Fruit fly (Drosophila melanogaster) whole organism, adult: ENCODE data around the gene Nhe3.

ENCODE experiments used
- CG12768 ChIP-seq: fragments of 200-800 bp; sonication (Bioruptor generic); optimal IDR thresholded peaks from 2 replicates; lab custom pipeline; 2017; ENCODE audit warnings: missing biosample characterization, missing genetic modification characterization, mild to moderate bottlenecking, moderate library complexity, missing genetic modification reagents
- CG14711 ChIP-seq: fragments of 200-800 bp; sonication (Bioruptor generic); optimal IDR thresholded peaks from 2 replicates; lab custom pipeline; 2018; ENCODE audit warnings: missing biosample characterization, mild to moderate bottlenecking, missing genetic modification characterization, moderate library complexity
- CG1620 ChIP-seq: fragments of 200-800 bp; sonication (Bioruptor generic); optimal IDR thresholded peaks from 2 replicates; lab custom pipeline; 2016; ENCODE audit warnings: missing biosample characterization, missing genetic modification characterization
- CG5204 ChIP-seq: fragments of 200-800 bp; sonication (Bioruptor generic); optimal IDR thresholded peaks from 2 replicates; lab custom pipeline; 2016; ENCODE audit warnings: missing biosample characterization, missing genetic modification characterization
- Clk ChIP-seq: fragments of 200-800 bp; sonication (Bioruptor generic); optimal IDR thresholded peaks from 2 replicates; lab custom pipeline; 2017; ENCODE audit warnings: missing biosample characterization, missing genetic modification characterization
- Hr96 ChIP-seq: fragments of 200-800 bp; sonication (Bioruptor generic); optimal IDR thresholded peaks from 2 replicates; lab custom pipeline; 2016; ENCODE audit warnings: missing biosample characterization, missing genetic modification characterization
- cnc ChIP-seq, 2 experiments: fragments of >200 bp; optimal IDR thresholded peaks; 2 replicates each; lab custom pipeline; 2017
- kay ChIP-seq: fragments of 200-800 bp; sonication (Bioruptor generic); peaks from one replicate; lab custom pipeline; 2016; ENCODE audit warnings: missing biosample characterization, missing genetic modification characterization, borderline replicate concordance
- toe ChIP-seq: fragments of 200-800 bp; sonication (Bioruptor generic); optimal IDR thresholded peaks from 2 replicates; lab custom pipeline; 2016; ENCODE audit warnings: missing biosample characterization, missing genetic modification characterization

dm6 chr2L:6644421-6645059 lies 39.6 kb downstream of the Nhe3 start:
- TF ChIP-seq CG14711 (no peak), CG1620 (GFP tag; lab: Kevin White, UChicago) (no peak), CG12768 (GFP tag; lab: Kevin White, UChicago) (no peak), Hr96 (GFP tag; lab: Kevin White, UChicago) (no peak), Clk (GFP tag; lab: Kevin White, UChicago) (no peak), CG5204 (GFP tag; lab: Kevin White, UChicago) (no peak), cnc (optimal IDR thresholded peaks at IDR 0.05; lab: Kevin White, UChicago) (no peak), toe (GFP tag; lab: Kevin White, UChicago) (no peak), kay (GFP tag; lab: Kevin White, UChicago) (peak; percentile 99)
